Fruit fly (Drosophila melanogaster): ENCODE results near the gene CG4025.
A peak's percentile ranks its signal among the peaks of the same experiment; 100 is the strongest.

DNA sequence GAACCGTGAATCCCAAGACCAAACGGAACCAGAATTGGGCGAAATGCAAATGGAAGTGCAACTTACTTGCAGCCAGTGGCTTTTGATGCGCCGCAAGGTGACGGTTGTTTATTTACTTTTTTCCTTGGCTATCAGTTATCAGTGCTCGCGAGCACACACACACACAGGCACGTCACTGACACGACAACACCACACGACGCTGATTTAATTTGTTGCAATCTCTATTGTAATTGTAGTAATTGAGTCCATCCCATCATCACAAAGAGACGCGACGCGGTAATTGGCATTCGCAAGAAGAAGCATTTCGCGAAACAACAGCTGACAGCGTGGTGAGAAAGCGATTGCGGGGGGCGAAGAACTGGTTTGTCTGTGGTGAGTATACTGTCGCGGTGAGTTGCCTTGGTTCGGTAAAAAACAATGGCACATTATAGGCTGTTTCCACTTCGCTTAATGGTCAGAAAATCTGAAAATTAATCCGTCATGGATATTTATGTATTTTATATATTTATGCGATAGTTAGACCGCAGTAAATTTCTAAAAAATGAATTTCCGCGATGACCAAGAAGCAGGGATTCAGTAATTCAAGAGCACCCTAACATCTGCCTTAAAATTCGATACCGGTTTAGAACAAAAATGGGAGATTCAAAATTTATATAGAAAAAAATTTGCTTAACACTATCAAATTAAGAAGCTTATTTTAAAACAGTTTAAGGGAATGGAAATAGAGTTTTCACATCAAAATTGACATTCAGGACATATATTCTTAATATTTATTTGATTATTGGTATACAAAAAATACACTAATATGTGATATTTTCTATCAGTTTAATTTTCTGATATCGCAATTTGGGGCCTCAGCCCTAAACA is 34.6 kb upstream of the CG4025 start, which contains the start of the genes Actn and usp:
- TF ChIP-seq CG33017 (tag; optimal IDR thresholded peaks at IDR 0.05) (peak; percentile 1), bab1 (GFP tag; optimal IDR thresholded peaks at IDR 0.05) (no peak), CG11617 (GFP tag; optimal IDR thresholded peaks at IDR 0.05) (no peak), CG5204 (GFP tag; optimal IDR thresholded peaks at IDR 0.05) (no peak), cnc (optimal IDR thresholded peaks at IDR 0.05) (no peak), pad (GFP tag; optimal IDR thresholded peaks at IDR 0.05) (peak; percentile 25), CG7101 (tag; optimal IDR thresholded peaks at IDR 0.05) (no peak), CG14711 (tag; optimal IDR thresholded peaks at IDR 0.05) (peak; percentile 53), CG12768 (GFP tag; optimal IDR thresholded peaks at IDR 0.05) (no peak), CG7045 (GFP tag; optimal IDR thresholded peaks at IDR 0.05) (no peak), ovo (GFP tag; optimal IDR thresholded peaks at IDR 0.05) (peak; percentile 49), kay (GFP tag; ENCODE audit: borderline replicate concordance) (no peak)
